Worm (Caenorhabditis elegans) whole organism, L1 larva: Measurements from ENCODE around the gene clec-47.

Source experiments
- C04F5.9 ChIP-seq: sonication (generic microtip); optimal IDR thresholded peaks from 2 replicates; lab custom pipeline; 2016; ENCODE audit warnings: missing genetic modification characterization, missing compliant biosample characterization
- C16A3.4 ChIP-seq: fragments of 150-350 bp; optimal IDR thresholded peaks from 2 replicates; lab custom pipeline; 2014; ENCODE audit warnings: missing biosample characterization, missing genetic modification characterization
- F16B12.6 ChIP-seq: fragments of 150-350 bp; optimal IDR thresholded peaks from 2 replicates; lab custom pipeline; 2014; ENCODE audit warnings: missing biosample characterization, missing genetic modification characterization
- ama-1 ChIP-seq: fragments of 150-350 bp; optimal IDR thresholded peaks from 2 replicates; lab custom pipeline; 2014
- ceh-63 ChIP-seq: fragments of 200-800 bp; sonication (Bioruptor generic); optimal IDR thresholded peaks from 2 replicates; lab custom pipeline; 2018; ENCODE audit warnings: mild to moderate bottlenecking, missing genetic modification characterization, missing compliant biosample characterization
- ceh-8 ChIP-seq: fragments of 200-800 bp; sonication (Bioruptor generic); optimal IDR thresholded peaks from 2 replicates; lab custom pipeline; 2018; ENCODE audit warnings: mild to moderate bottlenecking, missing genetic modification characterization, moderate library complexity, missing compliant biosample characterization
- ces-1 ChIP-seq: fragments of 150-350 bp; optimal IDR thresholded peaks from 2 replicates; lab custom pipeline; 2014; ENCODE audit warnings: missing biosample characterization, missing genetic modification reagents, missing genetic modification characterization
- efl-1 ChIP-seq, 4 experiments: fragments of 150-350 bp; optimal IDR thresholded peaks in 3 of 4; peaks in 1 of 4; 1 replicate in 1 of 4; 2 replicates in 3 of 4; lab custom pipeline; 2014; ENCODE audit warnings: missing biosample characterization in 2 of 4, missing genetic modification characterization in 2 of 4, missing genetic modification reagents in 2 of 4
- efl-3 ChIP-seq: fragments of 200-800 bp; sonication (Bioruptor generic); optimal IDR thresholded peaks from 2 replicates; lab custom pipeline; 2018; ENCODE audit warnings: mild to moderate bottlenecking, missing genetic modification characterization, missing compliant biosample characterization
- egl-13 ChIP-seq: sonication (generic microtip); optimal IDR thresholded peaks from 2 replicates; lab custom pipeline; 2016; ENCODE audit warnings: missing genotype, missing genetic modification reagents, missing genetic modification characterization, missing compliant biosample characterization
- elt-2 ChIP-seq: sonication (generic microtip); optimal IDR thresholded peaks from 2 replicates; lab custom pipeline; 2016; ENCODE audit warnings: missing genetic modification characterization, mild to moderate bottlenecking, inconsistent platforms, missing compliant biosample characterization, missing genetic modification reagents
- elt-3 ChIP-seq, 6 experiments: fragments of 150-350 bp in 1 of 6; sonication (generic microtip); optimal IDR thresholded peaks; 2 replicates each; lab custom pipeline; 2017 to 2018; ENCODE audit warnings: missing biosample characterization in 6 of 6, missing genetic modification characterization in 6 of 6, inconsistent platforms in 1 of 6
- hpl-2 ChIP-seq: fragments of 150-350 bp; optimal IDR thresholded peaks from 2 replicates; lab custom pipeline; 2014; ENCODE audit warnings: missing biosample characterization, missing genetic modification reagents, missing genetic modification characterization
- irx-1 ChIP-seq: sonication (generic microtip); optimal IDR thresholded peaks from 2 replicates; lab custom pipeline; 2016; ENCODE audit warnings: missing genetic modification characterization, missing compliant biosample characterization
- isw-1 ChIP-seq: fragments of 200-800 bp; sonication (Bioruptor generic); IDR thresholded peaks from 2 replicates; pipeline ENCODE4 v1.3.6; 2022; ENCODE audit warnings: missing genetic modification characterization, missing compliant biosample characterization
- jun-1 ChIP-seq: fragments of 150-350 bp; optimal IDR thresholded peaks from 2 replicates; lab custom pipeline; 2014; ENCODE audit warnings: missing biosample characterization, missing genetic modification reagents, missing genetic modification characterization
- lin-14 ChIP-seq: fragments of 200-800 bp; sonication (Bioruptor generic); optimal IDR thresholded peaks from 2 replicates; lab custom pipeline; 2018; ENCODE audit warnings: mild to moderate bottlenecking, missing genetic modification characterization, moderate library complexity, missing compliant biosample characterization
- lsy-2 ChIP-seq, 2 experiments: fragments of 150-350 bp; optimal IDR thresholded peaks; 2 replicates each; lab custom pipeline; 2014; ENCODE audit warnings: missing biosample characterization in 2 of 2, missing genetic modification characterization in 2 of 2
- mab-9 ChIP-seq: fragments of 200-800 bp; sonication (Bioruptor generic); IDR thresholded peaks from 2 replicates; pipeline ENCODE4 v1.3.6; 2022; ENCODE audit warnings: missing genetic modification reagents, missing genetic modification characterization, missing compliant biosample characterization
- mdl-1 ChIP-seq, 2 experiments: fragments of 150-350 bp; optimal IDR thresholded peaks; 2 replicates each; lab custom pipeline; 2014 to 2017; ENCODE audit warnings: missing biosample characterization in 2 of 2, missing genetic modification characterization in 2 of 2, inconsistent platforms in 1 of 2
- mef-2 ChIP-seq: fragments of 150-350 bp; optimal IDR thresholded peaks from 2 replicates; lab custom pipeline; 2014; ENCODE audit warnings: missing biosample characterization, missing genetic modification characterization
- nhr-12 ChIP-seq: sonication (generic microtip); optimal IDR thresholded peaks from 2 replicates; lab custom pipeline; 2017; ENCODE audit warnings: missing biosample characterization, missing genetic modification characterization
- nhr-47 ChIP-seq: sonication (generic microtip); optimal IDR thresholded peaks from 2 replicates; lab custom pipeline; 2016; ENCODE audit warnings: mild to moderate bottlenecking, missing genetic modification characterization, moderate library complexity, missing compliant biosample characterization
- nhr-76 ChIP-seq: sonication (generic microtip); optimal IDR thresholded peaks from 2 replicates; lab custom pipeline; 2017; ENCODE audit warnings: missing biosample characterization, missing genetic modification characterization
- nhr-77 ChIP-seq: fragments of 150-350 bp; optimal IDR thresholded peaks from 2 replicates; lab custom pipeline; 2014; ENCODE audit warnings: missing biosample characterization, missing genetic modification characterization
- pag-3 ChIP-seq: sonication (generic microtip); optimal IDR thresholded peaks from 2 replicates; lab custom pipeline; 2017; ENCODE audit warnings: missing genetic modification characterization, mild to moderate bottlenecking, missing compliant biosample characterization, antibody characterized with exemption, borderline replicate concordance; ENCODE audit not compliant: insufficient read depth
- pax-3 ChIP-seq: fragments of 200-800 bp; sonication (Bioruptor generic); optimal IDR thresholded peaks from 2 replicates; lab custom pipeline; 2018; ENCODE audit warnings: mild to moderate bottlenecking, missing genetic modification characterization, moderate library complexity, missing compliant biosample characterization
- pqm-1 ChIP-seq: sonication (generic microtip); optimal IDR thresholded peaks from 3 replicates; lab custom pipeline; 2017; ENCODE audit warnings: missing biosample characterization, missing genetic modification characterization
- skn-1 ChIP-seq: fragments of 150-350 bp; optimal IDR thresholded peaks from 2 replicates; lab custom pipeline; 2014; ENCODE audit warnings: missing biosample characterization, missing genetic modification characterization
- snpc-4 ChIP-seq: fragments of 150-350 bp; optimal IDR thresholded peaks from 2 replicates; lab custom pipeline; 2014; ENCODE audit warnings: missing biosample characterization, missing genetic modification characterization
- unc-30 ChIP-seq: sonication (generic microtip); optimal IDR thresholded peaks from 2 replicates; lab custom pipeline; 2017; ENCODE audit warnings: missing biosample characterization, missing genetic modification characterization
- unc-62 ChIP-seq: fragments of 150-350 bp; optimal IDR thresholded peaks from 2 replicates; lab custom pipeline; 2014; ENCODE audit warnings: missing biosample characterization, missing genetic modification reagents, missing genetic modification characterization
- unc-86 ChIP-seq: sonication (generic microtip); optimal IDR thresholded peaks from 2 replicates; lab custom pipeline; 2016; ENCODE audit warnings: missing genetic modification characterization, missing compliant biosample characterization
- ztf-11 ChIP-seq, 2 experiments: sonication (generic microtip); optimal IDR thresholded peaks; 2 replicates each; lab custom pipeline; 2016 to 2017; ENCODE audit warnings: missing genetic modification characterization in 2 of 2, missing biosample characterization in 1 of 2, missing compliant biosample characterization in 1 of 2

clec-47 gene

DNA sequence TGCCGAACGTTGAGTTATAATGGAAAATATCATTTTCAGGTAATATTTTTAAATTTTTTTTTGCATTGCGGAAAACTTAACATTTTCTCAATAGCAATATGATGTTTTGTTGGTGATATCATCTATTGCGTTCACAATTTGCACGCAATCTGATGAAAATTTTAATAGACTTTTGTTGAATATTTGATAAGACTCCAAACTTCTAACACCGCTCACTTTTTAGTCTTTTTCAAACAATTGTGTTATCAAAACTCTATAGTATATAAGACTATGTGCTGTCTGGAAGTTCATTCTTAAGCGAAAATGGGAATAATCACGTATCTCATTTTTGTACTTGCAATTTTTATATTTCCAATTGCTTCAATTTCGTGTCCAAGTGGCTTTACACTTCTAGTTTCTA, at the start of gene clec-47:
Gene clec-47 (plus strand): TSS at position 301 of the 400 bp plus-strand sequence.
- TF ChIP-seq ceh-63 (GFP tag; lab: Kevin White, UChicago), result no peak
- no peak for TF ChIP-seq C16A3.4
- TF ChIP-seq unc-86 (tag; lab: Kevin White, UChicago), result no peak

DNA sequence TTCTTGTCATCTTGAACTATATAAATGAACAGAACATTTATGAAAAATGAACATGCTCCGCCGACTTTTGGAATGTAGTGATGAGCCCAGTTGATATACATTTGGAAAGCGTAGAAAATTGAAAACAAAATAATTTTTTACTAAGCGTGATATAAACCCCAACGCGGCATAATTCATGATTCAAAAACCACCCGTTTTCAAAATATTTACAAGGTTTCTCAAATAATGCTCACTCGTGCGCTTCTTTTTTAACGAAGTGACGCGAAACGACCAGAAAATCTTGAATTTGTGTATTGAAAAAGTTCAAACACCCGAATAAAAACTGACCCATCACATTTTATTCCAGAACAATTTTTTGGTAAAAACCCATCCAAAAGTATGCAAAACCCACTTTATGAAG, 48.1 kb upstream of the clec-47 start, which contains the start of gene srj-27:
Gene srj-27 (minus strand): TSS at position 101 of the 400 bp plus-strand sequence.
- no peak for TF ChIP-seq pqm-1 (tag; lab: Kevin White, UChicago)
- TF ChIP-seq ama-1 (lab: Kevin White, UChicago), result no peak

DNA sequence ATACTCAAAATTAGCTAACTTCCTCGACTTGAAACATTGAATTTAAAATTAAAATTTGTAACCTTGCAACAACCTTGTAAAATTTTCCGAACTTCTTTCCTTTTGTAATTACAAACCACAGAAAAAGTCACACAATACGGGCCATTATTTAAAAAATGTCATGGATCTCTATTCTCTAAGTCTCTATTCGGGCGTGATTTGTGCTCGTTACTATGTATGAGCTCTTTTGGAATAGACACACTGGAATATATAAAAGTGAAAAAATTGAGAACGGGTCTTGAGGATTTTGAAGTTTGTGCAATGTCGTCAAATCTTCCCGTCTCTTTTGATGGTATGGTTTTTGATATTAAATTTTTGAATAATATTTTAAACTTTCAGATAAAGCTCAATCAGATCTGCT, 47.6 kb upstream of the clec-47 start, which contains the start of gene srr-7:
Gene srr-7 (plus strand): TSS at position 301 of the 400 bp plus-strand sequence.
- no peak for TF ChIP-seq ceh-8
- TF ChIP-seq lsy-2 (tag; optimal IDR thresholded peaks at IDR 0.05; lab: Kevin White, UChicago), result no peak
- no peak for TF ChIP-seq pax-3
- TF ChIP-seq unc-30 (tag; lab: Kevin White, UChicago), result no peak
- no peak for TF ChIP-seq efl-1 (optimal IDR thresholded peaks at IDR 0.05; lab: Kevin White, UChicago)
- no peak for TF ChIP-seq efl-1 (GFP tag; optimal IDR thresholded peaks at IDR 0.05 in 1 of 2; lab: Kevin White, UChicago)
- no peak for TF ChIP-seq nhr-77 (tag; lab: Kevin White, UChicago)
- no peak for TF ChIP-seq unc-62 (GFP tag; lab: Kevin White, UChicago)
- no peak for TF ChIP-seq unc-86 (tag; lab: Kevin White, UChicago)
- TF ChIP-seq jun-1 (tag; lab: Kevin White, UChicago), result no peak
- no peak for TF ChIP-seq C04F5.9 (tag; lab: Kevin White, UChicago)
- no peak for TF ChIP-seq isw-1
- TF ChIP-seq mef-2 (tag; lab: Kevin White, UChicago), result no peak
- no peak for TF ChIP-seq egl-13 (tag; lab: Kevin White, UChicago)
- TF ChIP-seq lin-14 (GFP tag; lab: Kevin White, UChicago), result no peak
- TF ChIP-seq efl-3, result no peak

DNA sequence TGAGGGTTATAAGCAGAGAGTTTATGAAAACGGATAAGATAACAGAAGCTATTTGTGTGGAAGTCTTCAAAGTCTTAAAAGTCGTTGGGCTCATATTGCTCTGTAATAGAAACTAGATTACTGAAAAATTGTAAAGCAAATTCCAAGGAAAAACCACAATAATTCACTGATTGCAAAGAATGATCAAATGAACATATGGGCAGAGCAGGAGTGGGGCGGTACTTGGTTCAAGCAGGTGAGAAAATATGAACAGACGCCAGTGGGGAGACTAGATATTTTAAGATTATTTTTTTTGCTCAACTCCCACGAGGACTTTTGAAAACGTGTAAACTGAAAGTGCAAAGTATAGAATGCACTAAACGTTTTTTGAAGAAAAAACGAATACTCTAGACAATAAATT, 43.1 kb upstream of the clec-47 start, which contains the start of gene str-171:
Gene str-171 (minus strand): TSS at position 101 of the 400 bp plus-strand sequence.
- TF ChIP-seq elt-3 (tag; optimal IDR thresholded peaks at IDR 0.05; lab: Kevin White, UChicago) (no peak), mab-9 (GFP tag; lab: Robert Waterston, UW) (no peak), efl-1 (optimal IDR thresholded peaks at IDR 0.05; lab: Kevin White, UChicago) (no peak), efl-1 (GFP tag; optimal IDR thresholded peaks at IDR 0.05 in 1 of 2; lab: Kevin White, UChicago) (peak in 1 of 2 experiments; percentile 39), nhr-76 (no peak), mef-2 (tag; lab: Kevin White, UChicago) (no peak)
- TF ChIP-seq, all 84 proteins: peak for 1

DNA sequence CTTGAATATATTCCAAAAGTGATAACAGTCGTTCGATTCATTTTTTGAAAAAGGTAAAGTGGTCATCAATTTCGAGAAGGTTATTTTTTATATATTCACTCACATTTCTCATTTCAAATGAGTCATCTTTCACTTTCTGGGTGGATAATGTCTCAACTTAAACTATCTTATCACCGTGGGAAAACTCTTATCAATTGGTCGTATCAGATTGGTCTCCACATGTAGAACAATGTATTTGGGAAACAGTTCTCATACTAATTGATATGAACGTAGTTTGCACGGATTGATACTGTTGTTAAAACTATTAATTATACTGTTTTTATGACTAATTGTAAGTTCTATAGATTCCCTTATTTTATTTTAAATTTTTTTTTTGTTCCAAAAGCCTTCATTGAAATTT, 41.7 kb upstream of the clec-47 start:
- no peak for TF ChIP-seq ztf-11 (tag; optimal IDR thresholded peaks at IDR 0.05; lab: Kevin White, UChicago)
- no peak for TF ChIP-seq irx-1 (tag; lab: Kevin White, UChicago)
- TF ChIP-seq F16B12.6 (tag; lab: Kevin White, UChicago), result no peak
- no peak for TF ChIP-seq ces-1 (GFP tag; lab: Kevin White, UChicago)
- TF ChIP-seq nhr-12 (tag; lab: Kevin White, UChicago), result no peak
- no peak for TF ChIP-seq unc-30 (tag; lab: Kevin White, UChicago)
- TF ChIP-seq elt-2 (tag; lab: Kevin White, UChicago), result peak; percentile 45
- TF ChIP-seq snpc-4 (tag; lab: Kevin White, UChicago), result no peak
- no peak for TF ChIP-seq nhr-47 (tag; lab: Kevin White, UChicago)
- TF ChIP-seq skn-1, result no peak
- TF ChIP-seq hpl-2 (GFP tag; lab: Kevin White, UChicago), result no peak
- TF ChIP-seq jun-1 (tag; lab: Kevin White, UChicago), result no peak
- no peak for TF ChIP-seq mdl-1 (tag; optimal IDR thresholded peaks at IDR 0.05; lab: Kevin White, UChicago)
- TF ChIP-seq pag-3 (tag; lab: Kevin White, UChicago), result no peak
- TF ChIP-seq elt-3 (tag; optimal IDR thresholded peaks at IDR 0.05; lab: Kevin White, UChicago), result peak in 1 of 6 experiments; percentile 14
